Worm (Caenorhabditis elegans) whole organism, early embryonic: ENCODE data around the gene F26G1.15.
"Not testable (repeated sequence)": the region's sequence is repeated elsewhere in the genome, so short reads cannot be mapped to it uniquely, and the experiment has no call there.

ENCODE experiments used
- B0310.2 ChIP-seq: sonication (generic microtip); optimal IDR thresholded peaks from 2 replicates; lab custom pipeline; 2016; ENCODE audit warnings: mild to moderate bottlenecking, missing genetic modification characterization, missing compliant biosample characterization
- F13C5.2 ChIP-seq: sonication (generic microtip); optimal IDR thresholded peaks from 2 replicates; lab custom pipeline; 2017; ENCODE audit warnings: mild to moderate bottlenecking, missing genetic modification characterization, inconsistent platforms, missing compliant biosample characterization
- aly-1 ChIP-seq: sonication (generic microtip); optimal IDR thresholded peaks from 2 replicates; lab custom pipeline; 2016; ENCODE audit warnings: missing genetic modification characterization, missing compliant biosample characterization
- ama-1 ChIP-seq: fragments of 150-350 bp; optimal IDR thresholded peaks from 2 replicates; lab custom pipeline; 2014
- ceh-13 ChIP-seq: fragments of 200-800 bp; sonication (Bioruptor generic); optimal IDR thresholded peaks from 2 replicates; lab custom pipeline; 2018; ENCODE audit warnings: mild to moderate bottlenecking, missing genetic modification characterization, missing compliant biosample characterization
- ceh-36 ChIP-seq: sonication (generic microtip); optimal IDR thresholded peaks from 2 replicates; lab custom pipeline; 2016; ENCODE audit warnings: missing genetic modification characterization, inconsistent platforms, missing compliant biosample characterization
- ets-7 ChIP-seq: sonication (generic microtip); optimal IDR thresholded peaks from 2 replicates; lab custom pipeline; 2016; ENCODE audit warnings: missing genotype, missing genetic modification characterization, missing compliant biosample characterization
- flt-1 ChIP-seq: fragments of 200-800 bp; sonication (Bioruptor generic); IDR thresholded peaks from 2 replicates; pipeline ENCODE4 v1.3.6; 2022; ENCODE audit warnings: missing genetic modification characterization, missing compliant biosample characterization
- hmbx-1 ChIP-seq: sonication (generic microtip); optimal IDR thresholded peaks from 2 replicates; lab custom pipeline; 2016; ENCODE audit warnings: mild to moderate bottlenecking, missing genetic modification characterization, missing compliant biosample characterization
- hmg-4 ChIP-seq: fragments of 200-800 bp; sonication (Bioruptor generic); optimal IDR thresholded peaks from 2 replicates; lab custom pipeline; 2018; ENCODE audit warnings: mild to moderate bottlenecking, missing genetic modification characterization, missing compliant biosample characterization
- hnd-1 ChIP-seq: sonication (generic microtip); optimal IDR thresholded peaks from 2 replicates; lab custom pipeline; 2016; ENCODE audit warnings: missing genetic modification characterization, missing compliant biosample characterization
- pes-1 ChIP-seq: fragments of 200-800 bp; sonication (Bioruptor generic); IDR thresholded peaks from 2 replicates; pipeline ENCODE4 v1.3.6; 2022; ENCODE audit warnings: missing genetic modification reagents, missing genetic modification characterization, missing compliant biosample characterization
- scrt-1 ChIP-seq: fragments of 200-800 bp; sonication (Bioruptor generic); IDR thresholded peaks from 2 replicates; pipeline ENCODE4 v1.3.6; 2022; ENCODE audit warnings: missing genetic modification characterization, missing compliant biosample characterization
- sea-1 ChIP-seq: fragments of 200-800 bp; sonication (Bioruptor generic); conservative IDR thresholded peaks from 2 replicates; pipeline ENCODE4 v1.3.6; 2022; ENCODE audit warnings: missing genetic modification characterization, missing compliant biosample characterization
- tbx-11 ChIP-seq: fragments of 200-800 bp; sonication (Bioruptor generic); IDR thresholded peaks from 2 replicates; pipeline ENCODE4 v1.3.6; 2022; ENCODE audit warnings: missing genetic modification characterization, missing compliant biosample characterization
- tbx-37 ChIP-seq: fragments of 200-800 bp; sonication (Bioruptor generic); conservative IDR thresholded peaks from 2 replicates; pipeline ENCODE4 v1.3.6; 2022; ENCODE audit warnings: missing genetic modification reagents, missing genetic modification characterization, missing compliant biosample characterization
- tra-4 ChIP-seq: sonication (generic microtip); optimal IDR thresholded peaks from 2 replicates; lab custom pipeline; 2017; ENCODE audit warnings: missing genetic modification characterization, missing compliant biosample characterization

Gene F26G1.15

DNA sequence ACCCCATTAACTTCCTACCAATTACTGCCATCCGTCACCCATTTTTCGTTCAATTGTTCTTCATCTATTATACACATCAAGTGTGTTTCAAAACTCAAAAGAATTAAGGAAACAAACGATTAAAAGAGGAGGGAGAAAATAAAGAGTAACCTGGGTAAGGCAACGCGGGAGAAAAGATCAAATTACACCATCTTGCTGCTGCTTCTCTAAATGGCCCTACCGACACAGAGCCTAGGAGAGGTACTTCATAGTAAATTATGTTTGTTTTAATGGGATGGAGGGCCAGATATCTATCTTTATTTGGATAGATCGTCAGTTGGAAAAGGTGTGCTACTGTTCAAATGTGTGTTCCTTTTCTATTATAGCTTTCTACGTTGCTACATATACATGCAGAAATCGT is 25.3 kb downstream of the F26G1.15 start:
- TF ChIP-seq aly-1 (tag; lab: Kevin White, UChicago): no peak
- no peak for TF ChIP-seq hnd-1 (tag; lab: Kevin White, UChicago)
- TF ChIP-seq sea-1 (GFP tag; lab: Robert Waterston, UW): no peak
- TF ChIP-seq ama-1: no peak
- TF ChIP-seq tbx-11 (GFP tag; lab: Robert Waterston, UW): no peak
- TF ChIP-seq hmg-4: no peak
- TF ChIP-seq tra-4 (tag; lab: Kevin White, UChicago): no peak
- TF ChIP-seq tbx-37 (GFP tag; lab: Robert Waterston, UW): no peak

- TF ChIP-seq aly-1 (tag; lab: Kevin White, UChicago) (no peak), ets-7 (no peak), tbx-37 (GFP tag; lab: Robert Waterston, UW) (no peak), sea-1 (GFP tag; lab: Robert Waterston, UW) (no peak), F13C5.2 (tag; lab: Kevin White, UChicago) (no peak), pes-1 (no peak)
These were observed 28.7 kb downstream of the F26G1.15 start for ce11 chrII:4818780-4819179.

DNA sequence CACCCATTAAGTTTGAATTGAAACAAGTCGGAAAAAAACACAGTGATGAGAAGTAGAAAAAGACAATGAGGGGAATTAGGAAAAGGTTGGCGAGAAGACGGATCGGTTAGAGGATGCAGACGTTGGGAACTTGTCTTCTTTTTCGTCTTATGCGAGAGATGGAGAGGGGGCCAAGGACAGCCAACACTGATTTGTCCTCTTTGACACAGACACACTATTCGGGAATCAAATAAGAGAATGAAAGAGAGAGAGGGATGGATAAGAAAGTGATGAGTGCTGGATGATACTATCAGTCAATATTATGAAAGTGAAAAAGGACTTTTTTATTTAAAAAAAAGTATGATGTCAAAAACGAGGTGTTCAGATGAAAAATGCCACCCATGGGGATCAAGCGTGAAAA is 31.6 kb downstream of the F26G1.15 start, which contains the start of gene lact-5:
Gene lact-5, minus strand, starts transcription at position 1 of the 400 bp plus-strand sequence.
- TF ChIP-seq ama-1: no peak
- TF ChIP-seq B0310.2 (tag; lab: Kevin White, UChicago): no peak
- no peak for TF ChIP-seq hnd-1 (tag; lab: Kevin White, UChicago)
- TF ChIP-seq hmg-4: no peak
- no peak for TF ChIP-seq pes-1
- TF ChIP-seq scrt-1: no peak
- TF ChIP-seq hmbx-1 (tag; lab: Kevin White, UChicago): no peak
- TF ChIP-seq flt-1 (GFP tag; lab: Robert Waterston, UW): no peak

DNA sequence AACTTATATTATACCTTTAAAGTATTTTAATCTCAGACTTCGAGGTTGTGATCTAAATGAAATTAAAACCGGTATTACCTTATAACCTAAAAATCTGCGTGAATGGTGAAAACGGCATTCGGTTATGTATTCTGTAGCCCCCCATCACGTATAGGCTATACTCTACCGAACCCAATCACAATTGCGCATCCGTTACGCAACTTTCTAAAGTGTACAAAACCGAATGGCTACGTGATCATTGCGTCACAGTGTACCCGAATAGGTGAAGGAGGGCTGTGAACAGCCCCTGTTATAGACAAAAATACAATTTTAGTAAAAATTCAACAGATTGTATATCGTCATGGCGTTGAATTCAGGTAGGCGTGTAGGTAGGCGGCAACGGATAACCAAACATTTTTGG is 32.5 kb downstream of the F26G1.15 start:
- no peak for TF ChIP-seq F13C5.2 (tag; lab: Kevin White, UChicago)
- TF ChIP-seq ceh-13 (GFP tag; lab: Kevin White, UChicago): no peak
- TF ChIP-seq tbx-11 (GFP tag; lab: Robert Waterston, UW): no peak
- TF ChIP-seq sea-1 (GFP tag; lab: Robert Waterston, UW): no peak
- no peak for TF ChIP-seq hmbx-1 (tag; lab: Kevin White, UChicago)
- no peak for TF ChIP-seq aly-1 (tag; lab: Kevin White, UChicago)
- TF ChIP-seq ama-1: no peak
- no peak for TF ChIP-seq tra-4 (tag; lab: Kevin White, UChicago)
- no peak for TF ChIP-seq tbx-37 (GFP tag; lab: Robert Waterston, UW)
- TF ChIP-seq B0310.2 (tag; lab: Kevin White, UChicago): no peak
- no peak for TF ChIP-seq scrt-1
- TF ChIP-seq flt-1 (GFP tag; lab: Robert Waterston, UW): no peak
- no peak for TF ChIP-seq ets-7
- no peak for TF ChIP-seq hnd-1 (tag; lab: Kevin White, UChicago)
- TF ChIP-seq pes-1: no peak

- not testable (repeated sequence) for TF ChIP-seq ama-1; hmbx-1 (tag; lab: Kevin White, UChicago); tbx-11 (GFP tag; lab: Robert Waterston, UW)
These were observed 35.0 kb downstream of the F26G1.15 start, which contains the start of the genes C33F10.8 and msp-40 for ce11 chrII:4825133-4825532. Gene C33F10.8 (minus strand): TSS chrII:4825233. Gene msp-40 (plus strand): TSS chrII:4825414.

ce11 chrII:4827734-4828609 is 37.9 kb downstream of the F26G1.15 start, which contains the start of the genes fbxb-88 and tbck-1:
Gene fbxb-88 (minus strand): TSS chrII:4827884.
Gene tbck-1 (plus strand): TSS chrII:4828559.
- TF ChIP-seq hmbx-1 (tag; lab: Kevin White, UChicago) (no peak), F13C5.2 (tag; lab: Kevin White, UChicago) (peak; percentile 46)

- TF ChIP-seq ceh-36 (no peak), ceh-13 (GFP tag; lab: Kevin White, UChicago) (no peak), pes-1 (no peak), B0310.2 (tag; lab: Kevin White, UChicago) (no peak), tbx-37 (GFP tag; lab: Robert Waterston, UW) (no peak), ama-1 (no peak), F13C5.2 (tag; lab: Kevin White, UChicago) (no peak), tra-4 (tag; lab: Kevin White, UChicago) (no peak), hmg-4 (no peak), hmbx-1 (tag; lab: Kevin White, UChicago) (no peak), scrt-1 (no peak), sea-1 (GFP tag; lab: Robert Waterston, UW) (no peak), flt-1 (GFP tag; lab: Robert Waterston, UW) (no peak), aly-1 (tag; lab: Kevin White, UChicago) (no peak), hnd-1 (tag; lab: Kevin White, UChicago) (no peak), tbx-11 (GFP tag; lab: Robert Waterston, UW) (no peak), ets-7 (no peak)
These were observed 44.7 kb downstream of the F26G1.15 start, which contains the start of the genes C33F10.11 and C33F10.1 for ce11 chrII:4834761-4835160. Gene C33F10.11 (minus strand): TSS chrII:4834861. Gene C33F10.1 (plus strand): TSS chrII:4835023.

- TF ChIP-seq sea-1 (GFP tag; lab: Robert Waterston, UW) (no peak), scrt-1 (no peak), pes-1 (no peak), tbx-11 (GFP tag; lab: Robert Waterston, UW) (no peak), F13C5.2 (tag; lab: Kevin White, UChicago) (no peak), ets-7 (no peak), ama-1 (no peak), ceh-13 (GFP tag; lab: Kevin White, UChicago) (no peak), hmbx-1 (tag; lab: Kevin White, UChicago) (no peak)
These were observed 47.6 kb downstream of the F26G1.15 start, which contains the start of gene C33F10.12 for ce11 chrII:4837659-4838058. Gene C33F10.12 (minus strand): TSS chrII:4837759.
